Worm (Caenorhabditis elegans): ENCODE results near the gene sru-37.

Gene sru-37

ce11 chrV:9841376-9841775 is 36.1 kb downstream of the sru-37 start, which contains the start of gene sru-36:
TSS of gene sru-36 (plus strand) at chrV:9841676.
- TF ChIP-seq unc-3 (GFP tag; conservative IDR thresholded peaks at IDR 0.05) (no peak), unc-3 (tag; optimal IDR thresholded peaks at IDR 0.05) (no peak), ceh-18 (tag; optimal IDR thresholded peaks at IDR 0.05) (no peak), hlh-30 (tag; optimal IDR thresholded peaks at IDR 0.05; ENCODE audit: insufficient read depth) (no peak), madf-2 (tag; optimal IDR thresholded peaks at IDR 0.05) (no peak), odd-2 (tag; optimal IDR thresholded peaks at IDR 0.05) (no peak), elt-4 (tag; optimal IDR thresholded peaks at IDR 0.05) (no peak), ceh-34 (tag; optimal IDR thresholded peaks at IDR 0.05) (no peak)

DNA sequence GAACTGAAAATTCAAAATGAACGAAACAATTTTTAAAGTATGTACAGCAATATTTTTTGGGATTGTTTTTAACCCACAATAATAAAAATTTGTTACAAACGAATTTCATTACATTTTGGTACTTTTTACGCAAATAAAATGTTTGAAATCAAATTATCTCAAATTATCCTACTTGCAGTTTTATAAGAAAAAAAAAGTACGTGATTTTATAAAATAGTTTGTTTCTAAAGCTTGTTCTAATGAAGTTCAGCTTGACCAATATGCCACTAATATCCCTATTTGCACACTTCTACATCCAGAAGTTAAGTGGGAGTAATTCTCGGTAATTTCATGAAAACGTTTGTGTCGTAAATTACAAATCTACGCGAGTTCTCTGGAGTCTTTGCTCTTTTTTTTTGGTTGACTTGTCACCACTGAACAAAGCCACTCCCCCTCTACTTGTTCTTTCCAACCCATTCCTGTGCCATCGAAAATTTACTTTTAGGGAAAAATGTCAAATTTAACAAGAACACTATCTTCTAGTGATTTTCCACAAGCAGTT is 38.2 kb downstream of the sru-37 start, which contains the start of gene sru-8:
TSS of gene sru-8 (plus strand) at position 491 of the 541 bp plus-strand sequence.
- TF ChIP-seq eyg-1 (tag; optimal IDR thresholded peaks at IDR 0.05), result no peak
- no peak for TF ChIP-seq ceh-2 (tag; optimal IDR thresholded peaks at IDR 0.05)
- TF ChIP-seq che-1 (tag; optimal IDR thresholded peaks at IDR 0.05), result no peak
- no peak for TF ChIP-seq ceh-30 (tag; optimal IDR thresholded peaks at IDR 0.05)
- no peak for TF ChIP-seq ceh-19 (GFP tag; optimal IDR thresholded peaks at IDR 0.05)
- TF ChIP-seq dmd-4 (tag; optimal IDR thresholded peaks at IDR 0.05; ENCODE audit: borderline replicate concordance), result no peak
- TF ChIP-seq unc-55 (GFP tag; optimal IDR thresholded peaks at IDR 0.05), result no peak
- no peak for TF ChIP-seq tbx-7 (tag; optimal IDR thresholded peaks at IDR 0.05)
- no peak for TF ChIP-seq ceh-22 (tag; optimal IDR thresholded peaks at IDR 0.05)
- no peak for TF ChIP-seq hlh-6 (tag; optimal IDR thresholded peaks at IDR 0.05)
- no peak for TF ChIP-seq ceh-48 (tag; optimal IDR thresholded peaks at IDR 0.05)
- no peak for TF ChIP-seq T23F11.4 (GFP tag; optimal IDR thresholded peaks at IDR 0.05)
- TF ChIP-seq pat-9 (tag; optimal IDR thresholded peaks at IDR 0.05), result no peak

DNA sequence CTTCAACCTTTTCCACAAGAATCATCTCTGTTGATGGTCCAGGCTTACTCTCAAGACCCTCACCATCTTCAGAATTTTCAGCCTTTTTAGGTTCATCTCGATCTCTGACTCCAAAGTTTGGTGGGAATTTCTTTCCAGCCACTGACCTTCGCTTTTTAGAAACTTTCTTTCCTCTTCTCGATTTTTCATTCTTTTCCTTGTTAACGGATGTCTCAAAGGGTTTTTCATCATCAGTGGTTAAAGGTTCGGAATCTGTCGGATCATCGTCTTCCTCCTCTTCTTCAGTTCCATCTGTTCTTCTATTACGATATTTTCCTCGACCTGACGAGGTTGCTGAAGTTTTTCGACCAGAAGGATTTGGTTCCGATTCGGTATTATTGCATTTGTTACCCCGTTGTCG is 43.3 kb downstream of the sru-37 start:
- TF ChIP-seq eyg-1 (tag; optimal IDR thresholded peaks at IDR 0.05) (no peak), lim-6 (tag; optimal IDR thresholded peaks at IDR 0.05) (no peak), nhr-11 (tag; optimal IDR thresholded peaks at IDR 0.05) (no peak)

- TF ChIP-seq pag-3 (tag; optimal IDR thresholded peaks at IDR 0.05; ENCODE audit: borderline replicate concordance), result no peak
- no peak for TF ChIP-seq zip-5 (tag; optimal IDR thresholded peaks at IDR 0.05)
- no peak for TF ChIP-seq syd-9 (tag; optimal IDR thresholded peaks at IDR 0.05)
Measured at ce11 chrV:9853801-9854200, 48.5 kb downstream of the sru-37 start.
